Worm (Caenorhabditis elegans): ENCODE measurements around the gene srh-289.

DNA sequence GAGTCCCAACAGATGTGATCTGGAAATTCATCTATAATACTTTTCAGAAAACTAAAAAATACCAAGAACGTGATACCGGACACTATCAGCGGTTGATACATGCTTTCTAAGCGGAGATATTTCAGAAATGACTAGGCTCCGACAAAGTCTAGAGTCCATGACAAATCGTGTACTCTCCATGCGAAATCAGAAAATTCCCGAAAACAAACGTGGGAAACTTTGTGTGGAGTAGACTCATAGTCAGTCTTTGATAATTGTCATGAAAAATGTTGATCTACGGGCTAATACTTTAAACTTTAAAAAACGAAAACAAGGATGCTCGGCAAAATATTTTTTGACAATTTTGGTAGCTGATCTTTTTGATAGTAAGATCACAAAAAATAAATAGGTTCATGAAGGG, 4.9 kb upstream of the srh-289 start, which contains the start of gene srx-18:
- TF ChIP-seq lin-11 (tag; optimal IDR thresholded peaks at IDR 0.05) (no peak), skn-1 (tag; optimal IDR thresholded peaks at IDR 0.05) (no peak), mdl-1 (tag; optimal IDR thresholded peaks at IDR 0.05) (no peak), R02D3.7 (tag; optimal IDR thresholded peaks at IDR 0.05) (no peak), egl-27 (tag; optimal IDR thresholded peaks at IDR 0.05) (no peak), nhr-237 (tag; optimal IDR thresholded peaks at IDR 0.05) (no peak)
